Fruit fly (Drosophila melanogaster) whole organism: ENCODE results near the gene CG1943.

Experiments used
- CG8478 ChIP-seq: fragments of >200 bp; optimal IDR thresholded peaks from 2 replicates; lab custom pipeline; 2018; ENCODE audit warnings: inconsistent platforms
- Dll ChIP-seq: fragments of >200 bp; optimal IDR thresholded peaks from 2 replicates; lab custom pipeline; 2017
- EcR ChIP-seq, 2 experiments: fragments of >200 bp; optimal IDR thresholded peaks; 2 replicates each; lab custom pipeline; 2017; ENCODE audit warnings: missing biosample characterization in 2 of 2, missing genetic modification characterization in 2 of 2, missing genetic modification reagents in 2 of 2
- pan ChIP-seq: fragments of >200 bp; optimal IDR thresholded peaks from 2 replicates; lab custom pipeline; 2017
- psq ChIP-seq: fragments of >200 bp; optimal IDR thresholded peaks from 2 replicates; lab custom pipeline; 2017
- usp ChIP-seq: fragments of >200 bp; optimal IDR thresholded peaks from 2 replicates; lab custom pipeline; 2017; ENCODE audit warnings: missing biosample characterization, missing genetic modification characterization, mixed read lengths

- TF ChIP-seq EcR (GFP tag; optimal IDR thresholded peaks at IDR 0.05; lab: Kevin White, UChicago), result no peak
- TF ChIP-seq Dll, result no peak
- no peak for TF ChIP-seq usp
- no peak for TF ChIP-seq psq (lab: Kevin White, UChicago)
- no peak for TF ChIP-seq pan
- TF ChIP-seq CG8478 (lab: Kevin White, UChicago), result no peak
Measured at dm6 chr3R:7033707-7034106, 41.0 kb upstream of the CG1943 start.
